Fruit fly (Drosophila melanogaster): ENCODE data around the gene nom.

nom gene

dm6 chr3R:8731597-8732263 lies 8.8 kb downstream of the nom start, which contains the start of the genes M1BP and CG8202 (continued):
- TF ChIP-seq zen (tag; optimal IDR thresholded peaks at IDR 0.05): peak; percentile 83
- peak; percentile 91 for TF ChIP-seq CG8388 (GFP tag; optimal IDR thresholded peaks at IDR 0.05)
- peak; percentile 80 for TF ChIP-seq Rfx (GFP tag; IDR thresholded peaks at IDR 0.05)
- no peak for TF ChIP-seq Eip74EF (GFP tag; optimal IDR thresholded peaks at IDR 0.05)
- TF ChIP-seq nerfin-1 (tag; optimal IDR thresholded peaks at IDR 0.05): peak; percentile 90
- peak; percentile 93 for TF ChIP-seq CG10979 (tag; optimal IDR thresholded peaks at IDR 0.05)
- 0 out of 3 replicates have a peak, but pooled peaks have one; percentile 42 for TF ChIP-seq jigr1 (GFP tag; IDR thresholded peaks at IDR 0.05)
- peak; percentile 97 for TF ChIP-seq CG2678 (tag; optimal IDR thresholded peaks at IDR 0.05)
- peak; percentile 90 for TF ChIP-seq CG30403 (GFP tag; optimal IDR thresholded peaks at IDR 0.05)

- TF ChIP-seq tap (tag; optimal IDR thresholded peaks at IDR 0.05): peak; percentile 27
- peak; percentile 14; the same call in 1 of the 3 replicates for TF ChIP-seq row (GFP tag; IDR thresholded peaks at IDR 0.05)
- TF ChIP-seq CG18599 (GFP tag; optimal IDR thresholded peaks at IDR 0.05): peak; percentile 9
- TF ChIP-seq slp2 (GFP tag; optimal IDR thresholded peaks at IDR 0.05): no peak
- TF ChIP-seq Hr39 (optimal IDR thresholded peaks at IDR 0.05): no peak
- no peak for TF ChIP-seq kni (GFP tag; optimal IDR thresholded peaks at IDR 0.05)
- peak; percentile 10 for TF ChIP-seq pros (GFP tag; optimal IDR thresholded peaks at IDR 0.05)
- TF ChIP-seq pan (optimal IDR thresholded peaks at IDR 0.05): no peak
- TF ChIP-seq pan (GFP tag; optimal IDR thresholded peaks at IDR 0.05 in 1 of 2, IDR thresholded peaks at IDR 0.05 in 1 of 2): no peak
- peak; percentile 92; the same call in 2 of the 3 replicates for TF ChIP-seq CG2199 (GFP tag; IDR thresholded peaks at IDR 0.05)
- TF ChIP-seq gt (GFP tag; IDR thresholded peaks at IDR 0.05): no peak
- peak; percentile 4 for TF ChIP-seq CG2712 (tag; optimal IDR thresholded peaks at IDR 0.05)
- peak in 1 of 3 experiments; percentile 27 for TF ChIP-seq Stat92E (GFP tag; optimal IDR thresholded peaks at IDR 0.05)
- peak; percentile 15 for TF ChIP-seq trem (tag; optimal IDR thresholded peaks at IDR 0.05)
- TF ChIP-seq nom (GFP tag; optimal IDR thresholded peaks at IDR 0.05): peak; percentile 36
- TF ChIP-seq CG31365 (tag; optimal IDR thresholded peaks at IDR 0.05): no peak
- TF ChIP-seq Sry-β (GFP tag; optimal IDR thresholded peaks at IDR 0.05): peak; percentile 82
- TF ChIP-seq CG10979 (tag; optimal IDR thresholded peaks at IDR 0.05): peak; percentile 7
- TF ChIP-seq CG7963 (GFP tag; IDR thresholded peaks at IDR 0.05; ENCODE audit: partially characterized antibody): 0 out of 3 replicates have a peak, but pooled peaks have one; percentile 18
- no peak for TF ChIP-seq YL-1 (GFP tag; optimal IDR thresholded peaks at IDR 0.05)
- TF ChIP-seq Fer1 (GFP tag; optimal IDR thresholded peaks at IDR 0.05): peak; percentile 18
- TF ChIP-seq klu (GFP tag; IDR thresholded peaks at IDR 0.05): no peak
These were observed 16.3 kb downstream of the nom start for dm6 chr3R:8739161-8739783.

- TF ChIP-seq sr (GFP tag; IDR thresholded peaks at IDR 0.05): no peak
- TF ChIP-seq sd (tag; optimal IDR thresholded peaks at IDR 0.05): peak; percentile 37
- 0 out of 4 replicates have a peak, but pooled peaks have one; percentile 10 for TF ChIP-seq chinmo (GFP tag; IDR thresholded peaks at IDR 0.05; ENCODE audit: partially characterized antibody)
- TF ChIP-seq CG1233 (GFP tag; optimal IDR thresholded peaks at IDR 0.05): no peak
- TF ChIP-seq CG4282 (GFP tag; optimal IDR thresholded peaks at IDR 0.05): no peak
- TF ChIP-seq CG17829 (tag; optimal IDR thresholded peaks at IDR 0.05): peak; percentile 96
These were observed 17.1 kb downstream of the nom start for dm6 chr3R:8740118-8740517.

Measured in whole organism, embryonic.